Fruit fly (Drosophila melanogaster) whole organism, embryonic: Measurements from ENCODE around the gene SrpRalpha.

Experiments
- Bdp1 ChIP-seq: fragments of 200-800 bp; sonication (Bioruptor generic); optimal IDR thresholded peaks from 3 replicates; lab custom pipeline; 2016; ENCODE audit warnings: missing biosample characterization, missing genetic modification characterization
- CG10267 ChIP-seq: fragments of 200-800 bp; sonication (Bioruptor generic); optimal IDR thresholded peaks from 2 replicates; lab custom pipeline; 2018; ENCODE audit warnings: missing biosample characterization, mild to moderate bottlenecking, missing genetic modification characterization, moderate library complexity
- CG10321 ChIP-seq: fragments of 200-800 bp; sonication (Bioruptor generic); IDR thresholded peaks from 2 replicates; pipeline ENCODE4 v1.3.6; 2022; ENCODE audit warnings: missing biosample characterization, missing genetic modification characterization
- CG10654 ChIP-seq: fragments of 200-800 bp; sonication (Bioruptor generic); optimal IDR thresholded peaks from 2 replicates; lab custom pipeline; 2016; ENCODE audit warnings: missing biosample characterization, missing genetic modification characterization
- CG12104 ChIP-seq: fragments of 200-800 bp; sonication (Bioruptor generic); optimal IDR thresholded peaks from 3 replicates; lab custom pipeline; 2016; ENCODE audit warnings: missing biosample characterization, missing genetic modification characterization
- CG12219 ChIP-seq: fragments of 200-800 bp; sonication (Bioruptor generic); optimal IDR thresholded peaks from 3 replicates; lab custom pipeline; 2018; ENCODE audit warnings: missing biosample characterization, mild to moderate bottlenecking, missing genetic modification characterization
- CG12769 ChIP-seq: fragments of 200-800 bp; sonication (Bioruptor generic); optimal IDR thresholded peaks from 2 replicates; lab custom pipeline; 2019; ENCODE audit warnings: missing biosample characterization, mild to moderate bottlenecking, missing genetic modification characterization, moderate library complexity
- CG17385 ChIP-seq: fragments of 200-800 bp; sonication (Bioruptor generic); optimal IDR thresholded peaks from 3 replicates; lab custom pipeline; 2018; ENCODE audit warnings: missing biosample characterization, mild to moderate bottlenecking, missing genetic modification characterization
- CG32767 ChIP-seq: fragments of 200-800 bp; sonication (Bioruptor generic); IDR thresholded peaks from 2 replicates; pipeline ENCODE4 v1.3.6; 2022; ENCODE audit warnings: missing biosample characterization, missing genetic modification characterization
- CG34422 ChIP-seq: fragments of 200-800 bp; sonication (Bioruptor generic); IDR thresholded peaks from 3 replicates; pipeline ENCODE4 v1.3.6; 2022; ENCODE audit warnings: missing biosample characterization, missing genetic modification characterization
- CG3995 ChIP-seq: fragments of 200-800 bp; sonication (Bioruptor generic); optimal IDR thresholded peaks from 3 replicates; lab custom pipeline; 2016; ENCODE audit warnings: missing biosample characterization, missing genetic modification characterization
- CG4707 ChIP-seq: fragments of 200-800 bp; sonication (Bioruptor generic); optimal IDR thresholded peaks from 2 replicates; lab custom pipeline; 2018; ENCODE audit warnings: missing biosample characterization, mild to moderate bottlenecking, missing genetic modification characterization, moderate library complexity
- CG6791 ChIP-seq: fragments of 200-800 bp; sonication (Bioruptor generic); IDR thresholded peaks from 3 replicates; pipeline ENCODE4 v1.3.6; 2022; ENCODE audit warnings: missing biosample characterization, missing genetic modification characterization; ENCODE audit not compliant: partially characterized antibody
- CG8290 ChIP-seq, 3 experiments: fragments of 200-800 bp; sonication (Bioruptor generic); optimal IDR thresholded peaks; 2 replicates each; lab custom pipeline; 2016 to 2019; ENCODE audit warnings: missing biosample characterization in 3 of 3, missing genetic modification characterization in 3 of 3, mild to moderate bottlenecking in 2 of 3, moderate library complexity in 1 of 3
- CG9817 ChIP-seq: fragments of 200-800 bp; sonication (Bioruptor generic); optimal IDR thresholded peaks from 2 replicates; lab custom pipeline; 2018; ENCODE audit warnings: missing biosample characterization, mild to moderate bottlenecking, missing genetic modification characterization, moderate library complexity
- D19B ChIP-seq: fragments of 200-800 bp; sonication (Bioruptor generic); optimal IDR thresholded peaks from 2 replicates; lab custom pipeline; 2017; ENCODE audit warnings: missing biosample characterization, mild to moderate bottlenecking, missing genetic modification characterization
- Dbx ChIP-seq: fragments of 200-800 bp; sonication (Bioruptor generic); IDR thresholded peaks from 3 replicates; pipeline ENCODE4 v1.3.6; 2022; ENCODE audit warnings: missing biosample characterization, missing genetic modification characterization
- Dip2 ChIP-seq: fragments of 200-800 bp; sonication (Bioruptor generic); IDR thresholded peaks from 2 replicates; pipeline ENCODE4 v1.3.6; 2022; ENCODE audit warnings: missing biosample characterization, missing genetic modification characterization
- Drgx ChIP-seq: fragments of 200-800 bp; sonication (Bioruptor generic); IDR thresholded peaks from 2 replicates; pipeline ENCODE4 v1.3.6; 2022; ENCODE audit warnings: missing biosample characterization, missing genetic modification characterization
- Elba2 ChIP-seq: fragments of 200-800 bp; sonication (Bioruptor generic); optimal IDR thresholded peaks from 3 replicates; lab custom pipeline; 2016; ENCODE audit warnings: missing biosample characterization, missing genetic modification characterization
- Hsf ChIP-seq: fragments of 200-800 bp; sonication (Bioruptor generic); optimal IDR thresholded peaks from 3 replicates; lab custom pipeline; 2016; ENCODE audit warnings: missing biosample characterization, missing genetic modification characterization
- Jarid2 ChIP-seq: fragments of 200-800 bp; sonication (Bioruptor generic); optimal IDR thresholded peaks from 3 replicates; lab custom pipeline; 2017; ENCODE audit warnings: mild to moderate bottlenecking, missing biosample characterization, missing genetic modification reagents, missing genetic modification characterization
- Med ChIP-seq: fragments of 200-800 bp; sonication (Bioruptor generic); peaks from one replicate; lab custom pipeline; 2016; ENCODE audit warnings: missing biosample characterization, missing genetic modification characterization, mild to moderate bottlenecking, inconsistent platforms, moderate library complexity
- Mrtf ChIP-seq: fragments of 200-800 bp; sonication (Bioruptor generic); IDR thresholded peaks from 3 replicates; pipeline ENCODE4 v1.3.6; 2022; ENCODE audit warnings: missing biosample characterization, missing genetic modification characterization
- Nf-YB ChIP-seq: fragments of 200-800 bp; sonication (Bioruptor generic); optimal IDR thresholded peaks from 3 replicates; lab custom pipeline; 2019; ENCODE audit warnings: missing biosample characterization, mild to moderate bottlenecking, missing genetic modification characterization, moderate library complexity
- Opbp ChIP-seq: fragments of 200-800 bp; sonication (Bioruptor generic); IDR thresholded peaks from 3 replicates; pipeline ENCODE4 v1.3.6; 2022; ENCODE audit warnings: missing biosample characterization, missing genetic modification characterization; ENCODE audit not compliant: partially characterized antibody
- Stat92E ChIP-seq, 3 experiments: fragments of >200 bp in 2 of 3; fragments of 200-800 bp in 1 of 3; sonication (Bioruptor generic) in 1 of 3; optimal IDR thresholded peaks; 2 replicates each; lab custom pipeline; 2017 to 2019; ENCODE audit warnings: missing biosample characterization in 3 of 3, missing genetic modification characterization in 3 of 3, mild to moderate bottlenecking in 1 of 3, moderate library complexity in 1 of 3
- Trl ChIP-seq, 3 experiments: fragments of >200 bp in 2 of 3; fragments of 200-800 bp in 1 of 3; sonication (Bioruptor generic) in 1 of 3; optimal IDR thresholded peaks; 2 replicates in 1 of 3; 3 replicates in 2 of 3; lab custom pipeline; 2016 to 2017; ENCODE audit warnings: missing biosample characterization in 1 of 3, missing genetic modification characterization in 1 of 3
- YL-1 ChIP-seq: fragments of 200-800 bp; sonication (Bioruptor generic); optimal IDR thresholded peaks from 3 replicates; lab custom pipeline; 2017; ENCODE audit warnings: missing biosample characterization, mild to moderate bottlenecking, missing genetic modification characterization
- ara ChIP-seq: fragments of 200-800 bp; sonication (Bioruptor generic); IDR thresholded peaks from 2 replicates; pipeline ENCODE4 v1.3.6; 2022; ENCODE audit warnings: missing biosample characterization, missing genetic modification characterization
- chn ChIP-seq: fragments of 200-800 bp; sonication (Bioruptor generic); optimal IDR thresholded peaks from 2 replicates; lab custom pipeline; 2016; ENCODE audit warnings: missing biosample characterization, missing genetic modification characterization
- dm ChIP-seq: fragments of 200-800 bp; sonication (Bioruptor generic); optimal IDR thresholded peaks from 3 replicates; lab custom pipeline; 2016; ENCODE audit warnings: missing biosample characterization, missing genetic modification characterization
- ewg ChIP-seq: fragments of 200-800 bp; sonication (Bioruptor generic); optimal IDR thresholded peaks from 3 replicates; lab custom pipeline; 2017; ENCODE audit warnings: mild to moderate bottlenecking, missing biosample characterization, missing genetic modification reagents, missing genetic modification characterization
- gcm ChIP-seq: fragments of 200-800 bp; sonication (Bioruptor generic); optimal IDR thresholded peaks from 2 replicates; lab custom pipeline; 2019; ENCODE audit warnings: missing biosample characterization, mild to moderate bottlenecking, missing genetic modification characterization, moderate library complexity
- gfzf ChIP-seq: fragments of 200-800 bp; sonication (Bioruptor generic); optimal IDR thresholded peaks from 2 replicates; lab custom pipeline; 2016; ENCODE audit warnings: missing biosample characterization, mild to moderate bottlenecking, missing genetic modification characterization, moderate library complexity
- insv ChIP-seq, 2 experiments: fragments of 200-800 bp; sonication (Bioruptor generic); optimal IDR thresholded peaks; 3 replicates each; lab custom pipeline; 2016 to 2018; ENCODE audit warnings: missing biosample characterization in 2 of 2, missing genetic modification characterization in 2 of 2
- inv ChIP-seq: fragments of 200-800 bp; sonication (Bioruptor generic); IDR thresholded peaks from 2 replicates; pipeline ENCODE4 v1.3.6; 2022; ENCODE audit warnings: missing biosample characterization, missing genetic modification characterization; ENCODE audit not compliant: partially characterized antibody
- kah ChIP-seq: fragments of 200-800 bp; sonication (Bioruptor generic); optimal IDR thresholded peaks from 2 replicates; lab custom pipeline; 2018; ENCODE audit warnings: missing biosample characterization, mild to moderate bottlenecking, missing genetic modification characterization
- nom ChIP-seq: fragments of 200-800 bp; sonication (Bioruptor generic); optimal IDR thresholded peaks from 2 replicates; lab custom pipeline; 2017; ENCODE audit warnings: missing biosample characterization, missing genetic modification characterization, mild to moderate bottlenecking, moderate library complexity, missing genetic modification reagents
- sd ChIP-seq: fragments of 200-800 bp; sonication (Bioruptor generic); optimal IDR thresholded peaks from 3 replicates; lab custom pipeline; 2018; ENCODE audit warnings: missing biosample characterization, mild to moderate bottlenecking, missing genetic modification characterization, moderate library complexity
- stwl ChIP-seq: fragments of 200-800 bp; sonication (Bioruptor generic); optimal IDR thresholded peaks from 3 replicates; lab custom pipeline; 2018; ENCODE audit warnings: missing biosample characterization, mild to moderate bottlenecking, missing genetic modification characterization, moderate library complexity
- tll ChIP-seq, 2 experiments: fragments of 200-800 bp in 1 of 2; fragments of >200 bp in 1 of 2; sonication (Bioruptor generic) in 1 of 2; optimal IDR thresholded peaks; 2 replicates each; lab custom pipeline; 2017 to 2019; ENCODE audit warnings: missing biosample characterization in 2 of 2, missing genetic modification characterization in 2 of 2, mild to moderate bottlenecking in 1 of 2, moderate library complexity in 1 of 2
- twi ChIP-seq: fragments of 200-800 bp; optimal IDR thresholded peaks from 2 replicates; lab custom pipeline; 2019; ENCODE audit warnings: missing biosample characterization, mild to moderate bottlenecking, missing genetic modification characterization, moderate library complexity
- yki ChIP-seq: fragments of >200 bp; optimal IDR thresholded peaks from 3 replicates; lab custom pipeline; 2018
- zen2 ChIP-seq: fragments of 200-800 bp; sonication (Bioruptor generic); IDR thresholded peaks from 3 replicates; pipeline ENCODE4 v1.3.6; 2022; ENCODE audit warnings: missing biosample characterization, missing genetic modification characterization; ENCODE audit not compliant: partially characterized antibody

The SrpRalpha gene

DNA sequence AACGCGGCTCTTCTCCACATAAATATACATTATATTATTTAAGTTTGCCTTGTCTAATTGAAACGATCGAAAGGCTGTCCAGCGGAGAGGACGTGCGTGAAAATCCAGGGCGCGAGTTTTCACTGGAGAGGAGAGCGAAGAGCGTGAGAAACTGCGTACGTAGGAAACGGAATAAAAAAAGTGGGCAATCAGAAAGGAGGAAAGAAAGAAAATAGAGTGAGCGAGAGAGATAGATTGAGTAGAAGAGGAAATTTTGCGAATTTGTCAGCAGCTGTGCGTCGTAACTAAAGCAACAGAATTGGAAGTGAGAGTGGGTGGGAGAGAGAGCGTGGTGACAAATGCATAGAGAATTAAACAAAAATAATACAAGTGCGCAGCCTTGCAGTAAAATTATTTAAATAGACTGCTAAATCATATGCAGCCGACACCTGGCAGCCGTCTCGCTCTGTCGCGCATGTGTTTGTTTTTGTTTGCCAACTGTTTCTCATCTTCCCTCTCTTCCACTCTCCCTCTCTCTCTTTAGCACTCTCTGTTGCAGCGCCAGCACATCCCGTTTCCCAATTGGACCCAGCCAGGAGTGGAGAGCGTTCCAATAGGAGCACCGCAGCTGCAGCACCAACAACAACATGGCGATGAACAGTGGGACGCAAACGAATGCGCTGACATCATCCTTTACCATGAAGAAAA, 25.8 kb upstream of the SrpRalpha start (continued):
- TF ChIP-seq CG10321 (GFP tag; lab: Robert Waterston, UW), result peak; percentile 27; the same call in 1 of the 2 replicates
- TF ChIP-seq Jarid2 (GFP tag; lab: Kevin White, UChicago), result peak; percentile 44
- TF ChIP-seq insv (GFP tag; optimal IDR thresholded peaks at IDR 0.05; lab: Kevin White, UChicago), result peak; percentile 93 to 97
- peak; percentile 79 to 86 for TF ChIP-seq Trl (optimal IDR thresholded peaks at IDR 0.05; lab: Kevin White, UChicago)
- no peak for TF ChIP-seq Trl (GFP tag; optimal IDR thresholded peaks at IDR 0.05; lab: Kevin White, UChicago)
- TF ChIP-seq Med (GFP tag; lab: Kevin White, UChicago), result peak; percentile 59
- TF ChIP-seq Nf-YB (GFP tag; lab: Kevin White, UChicago), result peak; percentile 67
- peak; percentile 98 for TF ChIP-seq Elba2 (GFP tag; lab: Kevin White, UChicago)
- TF ChIP-seq Drgx (GFP tag; lab: Robert Waterston, UW), result peak; percentile 16; the same call in 1 of the 2 replicates
- no peak for TF ChIP-seq CG10267
- no peak for TF ChIP-seq Mrtf (GFP tag; lab: Robert Waterston, UW)
- TF ChIP-seq zen2, result no peak
- TF ChIP-seq Dip2 (GFP tag; lab: Robert Waterston, UW), result no peak
- TF ChIP-seq Bdp1 (GFP tag; lab: Kevin White, UChicago), result no peak
- no peak for TF ChIP-seq Hsf
- peak; percentile 70 for TF ChIP-seq CG17385
- no peak for TF ChIP-seq chn (GFP tag; lab: Kevin White, UChicago)
- 0 out of 2 replicates have a peak, but pooled peaks have one; percentile 31 for TF ChIP-seq CG32767 (GFP tag; lab: Robert Waterston, UW)
- TF ChIP-seq twi (tag; lab: Kevin White, UChicago), result peak; percentile 22
- peak; percentile 9 for TF ChIP-seq kah (GFP tag; lab: Kevin White, UChicago)
- no peak for TF ChIP-seq sd (tag; lab: Kevin White, UChicago)
- peak in 1 of 2 experiments; percentile 71 for TF ChIP-seq tll (GFP tag; optimal IDR thresholded peaks at IDR 0.05; lab: Kevin White, UChicago)
- TF ChIP-seq yki, result peak; percentile 43
- TF ChIP-seq nom (GFP tag; lab: Kevin White, UChicago), result peak; percentile 22
- no peak for TF ChIP-seq CG3995 (GFP tag; lab: Kevin White, UChicago)
- peak; percentile 40 for TF ChIP-seq YL-1 (GFP tag; lab: Kevin White, UChicago)
- peak; percentile 50 for TF ChIP-seq ewg (GFP tag; lab: Kevin White, UChicago)
- no peak for TF ChIP-seq CG12219 (GFP tag; lab: Kevin White, UChicago)
- peak; percentile 88 for TF ChIP-seq CG4707 (GFP tag; lab: Kevin White, UChicago)
- peak; percentile 45; the same call in 1 of the 3 replicates for TF ChIP-seq CG34422 (GFP tag; lab: Robert Waterston, UW)
- TF ChIP-seq, all 482 proteins: peak for 36

DNA sequence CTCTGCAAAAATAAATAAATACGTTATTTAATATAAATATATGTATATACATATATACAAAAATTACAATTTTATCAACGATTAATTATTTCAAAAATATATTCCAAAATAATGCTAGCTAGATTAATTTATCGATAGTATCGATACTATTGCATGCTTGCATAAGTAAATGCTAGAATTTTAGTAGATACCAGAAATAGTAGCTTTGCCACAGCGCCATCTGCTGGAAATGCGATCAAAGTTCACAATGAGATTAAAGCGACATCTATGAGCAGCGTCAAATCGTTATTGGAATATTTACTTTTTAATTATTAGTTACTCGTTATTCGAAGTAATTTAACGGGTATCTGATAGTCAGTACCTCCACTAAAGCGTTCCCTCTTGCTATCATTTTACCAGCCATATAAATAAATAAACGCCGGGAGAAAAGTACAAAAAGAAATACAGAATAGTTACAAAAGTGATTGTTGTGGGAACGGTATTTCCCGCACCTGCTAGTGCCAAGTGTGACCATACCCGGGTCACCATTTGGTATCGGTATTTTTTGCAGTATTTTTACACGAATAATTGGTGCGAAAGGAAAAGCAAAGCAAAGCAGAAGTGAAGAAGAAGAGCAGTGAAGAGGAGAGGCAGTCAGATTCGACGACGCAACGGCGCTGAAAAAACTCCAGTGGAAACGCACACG, 25.1 kb upstream of the SrpRalpha start, which contains the start of the genes rtv and Dlic:
TSS of gene rtv (minus strand) at position 165 of the 685 bp plus-strand sequence.
TSS of gene Dlic (plus strand) at position 596 of the 685 bp plus-strand sequence.
- peak in 1 of 2 experiments; percentile 46 for TF ChIP-seq insv (GFP tag; optimal IDR thresholded peaks at IDR 0.05; lab: Kevin White, UChicago)
- TF ChIP-seq CG8290 (GFP tag; optimal IDR thresholded peaks at IDR 0.05; lab: Kevin White, UChicago), result peak; percentile 52
- TF ChIP-seq CG8290 (tag; optimal IDR thresholded peaks at IDR 0.05; lab: Kevin White, UChicago), result peak; percentile 17 to 23
- TF ChIP-seq gcm, result no peak
- TF ChIP-seq CG10654 (GFP tag; lab: Kevin White, UChicago), result no peak
- no peak for TF ChIP-seq Bdp1 (GFP tag; lab: Kevin White, UChicago)
- no peak for TF ChIP-seq Dbx (GFP tag; lab: Robert Waterston, UW)
- TF ChIP-seq CG12769 (tag; lab: Kevin White, UChicago), result no peak
- peak; percentile 57 for TF ChIP-seq sd (tag; lab: Kevin White, UChicago)
- TF ChIP-seq CG9817, result peak; percentile 21
- TF ChIP-seq gfzf (GFP tag; lab: Kevin White, UChicago), result peak; percentile 72
- TF ChIP-seq ara, result no peak
- TF ChIP-seq CG6791, result peak; percentile 69; the same call in 2 of the 3 replicates
- TF ChIP-seq Opbp (GFP tag; lab: Robert Waterston, UW), result 0 out of 3 replicates have a peak, but pooled peaks have one; percentile 47
- no peak for TF ChIP-seq dm (GFP tag; lab: Kevin White, UChicago)
- TF ChIP-seq D19B (GFP tag; lab: Kevin White, UChicago), result peak; percentile 57
- peak; percentile 63 for TF ChIP-seq inv (GFP tag; lab: Robert Waterston, UW)
- no peak for TF ChIP-seq Stat92E (GFP tag; optimal IDR thresholded peaks at IDR 0.05; lab: Kevin White, UChicago)
- peak; percentile 2 for TF ChIP-seq CG12104
- peak; percentile 49 for TF ChIP-seq stwl
